Worm (Caenorhabditis elegans) whole organism, midembryonic: ENCODE results near the gene dsb-3.

Experiments used
- T22C8.4 ChIP-seq: fragments of 200-800 bp; sonication (Bioruptor generic); IDR thresholded peaks from 2 replicates; pipeline ENCODE4 v1.3.6; 2022; ENCODE audit warnings: missing genetic modification characterization, missing compliant biosample characterization
- cog-1 ChIP-seq: sonication (generic microtip); optimal IDR thresholded peaks from 2 replicates; lab custom pipeline; 2016; ENCODE audit warnings: missing genetic modification characterization, missing compliant biosample characterization
- flt-1 ChIP-seq: fragments of 200-800 bp; sonication (Bioruptor generic); IDR thresholded peaks from 2 replicates; pipeline ENCODE4 v1.3.6; 2022; ENCODE audit warnings: missing genetic modification characterization, missing compliant biosample characterization
- klf-2 ChIP-seq: fragments of 200-800 bp; sonication (Bioruptor generic); conservative IDR thresholded peaks from 2 replicates; pipeline ENCODE4 v1.3.6; 2022; ENCODE audit warnings: missing genetic modification reagents, missing genetic modification characterization, missing compliant biosample characterization
- ref-1 ChIP-seq: fragments of 200-800 bp; sonication (Bioruptor generic); conservative IDR thresholded peaks from 2 replicates; pipeline ENCODE4 v1.3.6; 2022; ENCODE audit warnings: missing genetic modification reagents, missing genetic modification characterization, missing compliant biosample characterization
- tab-1 ChIP-seq: fragments of 200-800 bp; sonication (Bioruptor generic); IDR thresholded peaks from 2 replicates; pipeline ENCODE4 v1.3.6; 2022; ENCODE audit warnings: missing genetic modification characterization, missing compliant biosample characterization
- ztf-29 ChIP-seq: fragments of 200-800 bp; sonication (Bioruptor generic); IDR thresholded peaks from 2 replicates; pipeline ENCODE4 v1.3.6; 2022; ENCODE audit warnings: missing genetic modification reagents, missing genetic modification characterization, missing compliant biosample characterization

DNA sequence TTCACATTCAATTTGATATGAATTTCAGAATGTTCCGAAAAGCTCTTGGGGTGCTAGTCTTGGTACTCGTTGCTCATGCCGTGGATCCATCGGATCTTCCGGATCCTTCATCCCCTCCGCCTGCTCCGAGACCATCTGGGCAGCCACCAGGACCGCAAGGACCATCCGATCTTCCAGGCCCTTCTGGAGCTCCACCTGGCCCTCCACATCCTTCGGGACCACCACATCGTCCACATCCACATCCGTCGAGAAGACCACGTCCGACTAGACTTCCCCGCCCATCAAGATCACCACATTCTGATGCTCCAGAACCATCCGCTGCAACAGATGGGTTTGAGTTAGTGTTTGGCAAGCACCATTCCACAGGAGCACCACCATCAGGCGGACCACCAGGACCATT is 24.8 kb downstream of the dsb-3 start, which contains the start of gene clx-1:
- no peak for TF ChIP-seq ref-1 (GFP tag; lab: Robert Waterston, UW)
- TF ChIP-seq T22C8.4 (GFP tag; lab: Robert Waterston, UW) = no peak
- no peak for TF ChIP-seq klf-2
- no peak for TF ChIP-seq cog-1
- TF ChIP-seq tab-1 = no peak
- no peak for TF ChIP-seq flt-1
- TF ChIP-seq ztf-29 = no peak
